Worm (Caenorhabditis elegans) whole organism, L3 larva: ENCODE measurements around the gene calu-1.

Experiments
- R02D3.7 ChIP-seq: fragments of 150-350 bp; optimal IDR thresholded peaks from 2 replicates; lab custom pipeline; 2014; ENCODE audit warnings: missing biosample characterization, missing genetic modification characterization
- ZK546.5 ChIP-seq: sonication (generic microtip); optimal IDR thresholded peaks from 2 replicates; lab custom pipeline; 2017; ENCODE audit warnings: missing biosample characterization, missing genetic modification characterization
- aly-2 ChIP-seq: fragments of 150-350 bp; optimal IDR thresholded peaks from 2 replicates; lab custom pipeline; 2014; ENCODE audit warnings: missing biosample characterization, missing genetic modification characterization
- ama-1 ChIP-seq: fragments of 150-350 bp; optimal IDR thresholded peaks from 2 replicates; lab custom pipeline; 2018
- ceh-16 ChIP-seq: sonication (generic microtip); optimal IDR thresholded peaks from 2 replicates; lab custom pipeline; 2017; ENCODE audit warnings: missing biosample characterization, missing genetic modification characterization
- ceh-28 ChIP-seq: fragments of 150-350 bp; optimal IDR thresholded peaks from 2 replicates; lab custom pipeline; 2014; ENCODE audit warnings: missing biosample characterization, missing genetic modification reagents, missing genetic modification characterization
- ceh-82 ChIP-seq: fragments of 150-350 bp; optimal IDR thresholded peaks from 2 replicates; lab custom pipeline; 2014; ENCODE audit warnings: missing biosample characterization, missing genetic modification characterization
- ceh-9 ChIP-seq: sonication (generic microtip); optimal IDR thresholded peaks from 2 replicates; lab custom pipeline; 2018; ENCODE audit warnings: missing biosample characterization, missing genetic modification characterization
- daf-12 ChIP-seq: fragments of 150-350 bp; optimal IDR thresholded peaks from 2 replicates; lab custom pipeline; 2014; ENCODE audit warnings: missing biosample characterization, missing genetic modification reagents, missing genetic modification characterization
- egl-27 ChIP-seq: sonication (generic microtip); optimal IDR thresholded peaks from 4 replicates; lab custom pipeline; 2017; ENCODE audit warnings: missing biosample characterization, missing genetic modification reagents, missing genetic modification characterization
- egl-5 ChIP-seq: fragments of 150-350 bp; optimal IDR thresholded peaks from 2 replicates; lab custom pipeline; 2017; ENCODE audit warnings: missing biosample characterization, missing genetic modification reagents, missing genetic modification characterization, inconsistent platforms
- elt-1 ChIP-seq: fragments of 150-350 bp; optimal IDR thresholded peaks from 2 replicates; lab custom pipeline; 2014; ENCODE audit warnings: missing biosample characterization, missing genetic modification characterization
- elt-2 ChIP-seq: sonication (generic microtip); optimal IDR thresholded peaks from 2 replicates; lab custom pipeline; 2016; ENCODE audit warnings: missing genetic modification reagents, mild to moderate bottlenecking, missing genetic modification characterization, missing compliant biosample characterization
- elt-3 ChIP-seq, 3 experiments: fragments of 150-350 bp in 1 of 3; sonication (generic microtip) in 2 of 3; optimal IDR thresholded peaks; 2 replicates in 2 of 3; 4 replicates in 1 of 3; lab custom pipeline; 2014 to 2017; ENCODE audit warnings: missing biosample characterization in 3 of 3, missing genetic modification characterization in 3 of 3
- eor-1 ChIP-seq, 2 experiments: fragments of 150-350 bp; optimal IDR thresholded peaks; 2 replicates each; lab custom pipeline; 2014 to 2018; ENCODE audit warnings: missing biosample characterization in 2 of 2, missing genetic modification characterization in 2 of 2
- fkh-10 ChIP-seq: sonication (generic microtip); optimal IDR thresholded peaks from 2 replicates; lab custom pipeline; 2017; ENCODE audit warnings: missing biosample characterization, missing genetic modification reagents, missing genetic modification characterization
- fkh-2 ChIP-seq: fragments of 150-350 bp; optimal IDR thresholded peaks from 2 replicates; lab custom pipeline; 2014; ENCODE audit warnings: missing biosample characterization, missing genetic modification reagents, missing genetic modification characterization
- fos-1 ChIP-seq: fragments of 150-350 bp; optimal IDR thresholded peaks from 2 replicates; lab custom pipeline; 2014; ENCODE audit warnings: missing biosample characterization, missing genetic modification characterization
- hmg-11 ChIP-seq: sonication (generic microtip); optimal IDR thresholded peaks from 2 replicates; lab custom pipeline; 2016; ENCODE audit warnings: missing genetic modification characterization, missing compliant biosample characterization
- jun-1 ChIP-seq: fragments of 150-350 bp; optimal IDR thresholded peaks from 2 replicates; lab custom pipeline; 2014; ENCODE audit warnings: missing biosample characterization, missing genetic modification reagents, missing genetic modification characterization
- lin-15B ChIP-seq: fragments of 150-350 bp; optimal IDR thresholded peaks from 2 replicates; lab custom pipeline; 2014; ENCODE audit warnings: missing biosample characterization, missing genetic modification characterization
- lin-39 ChIP-seq: fragments of 150-350 bp; optimal IDR thresholded peaks from 2 replicates; lab custom pipeline; 2018; ENCODE audit warnings: missing biosample characterization, missing genetic modification reagents, missing genetic modification characterization
- lsy-12 ChIP-seq: sonication (generic microtip); optimal IDR thresholded peaks from 2 replicates; lab custom pipeline; 2016; ENCODE audit warnings: mild to moderate bottlenecking, missing genetic modification characterization, missing compliant biosample characterization
- mdl-1 ChIP-seq: fragments of 150-350 bp; optimal IDR thresholded peaks from 2 replicates; lab custom pipeline; 2014; ENCODE audit warnings: missing biosample characterization, missing genetic modification characterization
- mml-1 ChIP-seq: fragments of 150-350 bp; sonication (generic microtip); optimal IDR thresholded peaks from 3 replicates; lab custom pipeline; 2014; ENCODE audit warnings: missing biosample characterization, missing genetic modification characterization
- nfya-1 ChIP-seq: sonication (generic microtip); optimal IDR thresholded peaks from 2 replicates; lab custom pipeline; 2017; ENCODE audit warnings: missing genetic modification characterization, mild to moderate bottlenecking, missing compliant biosample characterization, antibody characterized with exemption, moderate library complexity; ENCODE audit not compliant: insufficient read depth
- nhr-11 ChIP-seq: fragments of 150-350 bp; optimal IDR thresholded peaks from 2 replicates; lab custom pipeline; 2014; ENCODE audit warnings: missing biosample characterization, missing genetic modification characterization
- nhr-12 ChIP-seq: fragments of 150-350 bp; optimal IDR thresholded peaks from 2 replicates; lab custom pipeline; 2014; ENCODE audit warnings: missing biosample characterization, missing genetic modification characterization
- nhr-23 ChIP-seq: fragments of 150-350 bp; optimal IDR thresholded peaks from 2 replicates; lab custom pipeline; 2014; ENCODE audit warnings: missing biosample characterization, missing genetic modification reagents, missing genetic modification characterization
- nhr-237 ChIP-seq: fragments of 150-350 bp; optimal IDR thresholded peaks from 2 replicates; lab custom pipeline; 2014; ENCODE audit warnings: missing biosample characterization, missing genetic modification characterization
- nhr-25 ChIP-seq: sonication (generic microtip); optimal IDR thresholded peaks from 2 replicates; lab custom pipeline; 2017; ENCODE audit warnings: missing biosample characterization, missing genetic modification characterization
- nhr-28 ChIP-seq: fragments of 150-350 bp; optimal IDR thresholded peaks from 2 replicates; lab custom pipeline; 2014; ENCODE audit warnings: missing biosample characterization, missing genetic modification characterization
- nhr-43 ChIP-seq: sonication (generic microtip); optimal IDR thresholded peaks from 2 replicates; lab custom pipeline; 2016; ENCODE audit warnings: mild to moderate bottlenecking, missing genetic modification characterization, missing compliant biosample characterization; ENCODE audit not compliant: poor library complexity, severe bottlenecking
- nhr-67 ChIP-seq: fragments of 150-350 bp; optimal IDR thresholded peaks from 2 replicates; lab custom pipeline; 2014; ENCODE audit warnings: missing biosample characterization, missing genetic modification characterization
- nhr-76 ChIP-seq: fragments of 150-350 bp; sonication (generic microtip); optimal IDR thresholded peaks from 5 replicates; lab custom pipeline; 2014; ENCODE audit warnings: missing biosample characterization, missing genetic modification characterization
- nhr-77 ChIP-seq: fragments of 150-350 bp; optimal IDR thresholded peaks from 2 replicates; lab custom pipeline; 2014; ENCODE audit warnings: missing biosample characterization, missing genetic modification characterization
- pha-4 ChIP-seq: fragments of 150-350 bp; optimal IDR thresholded peaks from 2 replicates; lab custom pipeline; 2014; ENCODE audit warnings: missing biosample characterization, missing genetic modification reagents, missing genetic modification characterization
- pqm-1 ChIP-seq: fragments of 150-350 bp; optimal IDR thresholded peaks from 2 replicates; lab custom pipeline; 2017; ENCODE audit warnings: missing biosample characterization, missing genetic modification characterization, inconsistent platforms
- sea-2 ChIP-seq: fragments of 150-350 bp; sonication (generic microtip); optimal IDR thresholded peaks from 4 replicates; lab custom pipeline; 2014; ENCODE audit warnings: missing biosample characterization, missing genetic modification reagents, missing genetic modification characterization
- skn-1 ChIP-seq: fragments of 150-350 bp; optimal IDR thresholded peaks from 2 replicates; lab custom pipeline; 2014; ENCODE audit warnings: missing biosample characterization, missing genetic modification characterization
- snpc-4 ChIP-seq: fragments of 150-350 bp; optimal IDR thresholded peaks from 2 replicates; lab custom pipeline; 2014; ENCODE audit warnings: missing biosample characterization, missing genetic modification characterization
- tbx-2 ChIP-seq: sonication (generic microtip); optimal IDR thresholded peaks from 2 replicates; lab custom pipeline; 2016; ENCODE audit warnings: mild to moderate bottlenecking, missing genetic modification characterization, missing compliant biosample characterization
- unc-39 ChIP-seq: sonication (generic microtip); optimal IDR thresholded peaks from 4 replicates; lab custom pipeline; 2017; ENCODE audit warnings: missing biosample characterization, missing genetic modification characterization
- unc-62 ChIP-seq: fragments of 150-350 bp; sonication (generic microtip); optimal IDR thresholded peaks from 4 replicates; lab custom pipeline; 2014; ENCODE audit warnings: missing biosample characterization, missing genetic modification reagents, missing genetic modification characterization
- zag-1 ChIP-seq: fragments of 150-350 bp; optimal IDR thresholded peaks from 2 replicates; lab custom pipeline; 2014; ENCODE audit warnings: missing biosample characterization, missing genetic modification characterization
- ztf-11 ChIP-seq: fragments of 150-350 bp; optimal IDR thresholded peaks from 2 replicates; lab custom pipeline; 2014; ENCODE audit warnings: missing biosample characterization, missing genetic modification characterization
- ztf-4 ChIP-seq: fragments of 150-350 bp; optimal IDR thresholded peaks from 2 replicates; lab custom pipeline; 2014; ENCODE audit warnings: missing biosample characterization, missing genetic modification characterization

The calu-1 gene

ce11 chrX:4971427-4971826 lies 714 bp upstream of the calu-1 start:
- TF ChIP-seq lsy-12 (tag; lab: Kevin White, UChicago) = no peak
- TF ChIP-seq ceh-28 = no peak
- no peak for TF ChIP-seq unc-39 (tag; lab: Kevin White, UChicago)
- no peak for TF ChIP-seq mdl-1 (tag; lab: Kevin White, UChicago)
- no peak for TF ChIP-seq aly-2 (tag; lab: Kevin White, UChicago)
- TF ChIP-seq hmg-11 (tag; lab: Kevin White, UChicago) = peak; percentile 50
- peak; percentile 36 for TF ChIP-seq nfya-1 (tag; lab: Kevin White, UChicago)
- no peak for TF ChIP-seq nhr-237 (tag; lab: Kevin White, UChicago)
- TF ChIP-seq lin-39 (tag; lab: Kevin White, UChicago) = peak; percentile 67
- peak; percentile 52 for TF ChIP-seq ama-1 (lab: Kevin White, UChicago)
- peak; percentile 21 for TF ChIP-seq nhr-25 (tag; lab: Kevin White, UChicago)
- no peak for TF ChIP-seq lin-15B
- TF ChIP-seq nhr-11 (tag; lab: Kevin White, UChicago) = no peak
- TF ChIP-seq daf-12 = no peak
- peak; percentile 42 for TF ChIP-seq pha-4
- peak; percentile 18 for TF ChIP-seq jun-1
- no peak for TF ChIP-seq ztf-4 (tag; lab: Kevin White, UChicago)
- TF ChIP-seq elt-3 (tag; optimal IDR thresholded peaks at IDR 0.05; lab: Kevin White, UChicago) = no peak
- peak; percentile 47 for TF ChIP-seq nhr-43 (tag; lab: Kevin White, UChicago)
- TF ChIP-seq zag-1 = no peak
- no peak for TF ChIP-seq sea-2 (GFP tag; lab: Kevin White, UChicago)
- no peak for TF ChIP-seq nhr-28 (tag; lab: Kevin White, UChicago)
- peak; percentile 52 for TF ChIP-seq nhr-23

ce11 chrX:4969228-4969627 lies 1.5 kb downstream of the calu-1 start, which contains the start of gene M03F4.6:
Gene M03F4.6 (minus strand): TSS chrX:4969328.
- no peak for TF ChIP-seq pqm-1 (tag; lab: Kevin White, UChicago)
- TF ChIP-seq zag-1 = no peak
- no peak for TF ChIP-seq nhr-12 (tag; lab: Kevin White, UChicago)
- TF ChIP-seq ceh-28 = peak; percentile 29
- TF ChIP-seq tbx-2 = peak; percentile 66
- no peak for TF ChIP-seq nhr-67 (tag; lab: Kevin White, UChicago)
- TF ChIP-seq nhr-77 = no peak
- peak; percentile 46 for TF ChIP-seq egl-5 (tag; lab: Kevin White, UChicago)
- no peak for TF ChIP-seq lin-15B
- TF ChIP-seq nhr-25 (tag; lab: Kevin White, UChicago) = peak; percentile 80
- no peak for TF ChIP-seq ceh-16 (tag; lab: Kevin White, UChicago)
- no peak for TF ChIP-seq R02D3.7 (tag; lab: Kevin White, UChicago)
- TF ChIP-seq elt-3 (tag; optimal IDR thresholded peaks at IDR 0.05; lab: Kevin White, UChicago) = peak in 1 of 3 experiments; percentile 48
- no peak for TF ChIP-seq mdl-1 (tag; lab: Kevin White, UChicago)
- no peak for TF ChIP-seq lsy-12 (tag; lab: Kevin White, UChicago)
- no peak for TF ChIP-seq pha-4
- peak; percentile 2 for TF ChIP-seq ztf-4 (tag; lab: Kevin White, UChicago)
- no peak for TF ChIP-seq daf-12
- no peak for TF ChIP-seq hmg-11 (tag; lab: Kevin White, UChicago)
- no peak for TF ChIP-seq aly-2 (tag; lab: Kevin White, UChicago)
- TF ChIP-seq skn-1 (tag; lab: Kevin White, UChicago) = no peak
- TF ChIP-seq nhr-43 (tag; lab: Kevin White, UChicago) = peak; percentile 67
- no peak for TF ChIP-seq elt-1 (tag; lab: Kevin White, UChicago)
- TF ChIP-seq nhr-76 = no peak
- TF ChIP-seq elt-2 (tag; lab: Kevin White, UChicago) = no peak
- TF ChIP-seq ama-1 (lab: Kevin White, UChicago) = peak; percentile 87
- no peak for TF ChIP-seq fkh-2
- TF ChIP-seq ceh-82 = no peak
- TF ChIP-seq fkh-10 = no peak
- TF ChIP-seq lin-39 (tag; lab: Kevin White, UChicago) = no peak
- no peak for TF ChIP-seq unc-62 (GFP tag; lab: Kevin White, UChicago)
- TF ChIP-seq snpc-4 = no peak
- TF ChIP-seq sea-2 (GFP tag; lab: Kevin White, UChicago) = no peak
- no peak for TF ChIP-seq egl-27 (tag; lab: Kevin White, UChicago)
- no peak for TF ChIP-seq eor-1 (tag; optimal IDR thresholded peaks at IDR 0.05; lab: Kevin White, UChicago)
- no peak for TF ChIP-seq jun-1
- TF ChIP-seq nhr-11 (tag; lab: Kevin White, UChicago) = no peak
- peak; percentile 15 for TF ChIP-seq nfya-1 (tag; lab: Kevin White, UChicago)
- no peak for TF ChIP-seq unc-39 (tag; lab: Kevin White, UChicago)
- no peak for TF ChIP-seq ztf-11
- no peak for TF ChIP-seq nhr-28 (tag; lab: Kevin White, UChicago)
- TF ChIP-seq ceh-9 (tag; lab: Kevin White, UChicago) = no peak
- no peak for TF ChIP-seq nhr-237 (tag; lab: Kevin White, UChicago)
- no peak for TF ChIP-seq mml-1
- no peak for TF ChIP-seq ZK546.5 (tag; lab: Kevin White, UChicago)
- TF ChIP-seq fos-1 (tag; lab: Kevin White, UChicago) = no peak
- TF ChIP-seq nhr-23 = peak; percentile 96
